Fruit fly (Drosophila melanogaster): ENCODE measurements around the gene CG2617.

The CG2617 gene

dm6 chr2L:20682136-20682733 is at the start of gene CG2617:
TSS of gene CG2617 (plus strand) at chr2L:20682368.
- TF ChIP-seq dmrt93B (GFP tag; optimal IDR thresholded peaks at IDR 0.05) (no peak), psq (GFP tag; optimal IDR thresholded peaks at IDR 0.05) (peak; percentile 26), Dif (GFP tag; optimal IDR thresholded peaks at IDR 0.05; ENCODE audit: partially characterized antibody) (no peak)

DNA sequence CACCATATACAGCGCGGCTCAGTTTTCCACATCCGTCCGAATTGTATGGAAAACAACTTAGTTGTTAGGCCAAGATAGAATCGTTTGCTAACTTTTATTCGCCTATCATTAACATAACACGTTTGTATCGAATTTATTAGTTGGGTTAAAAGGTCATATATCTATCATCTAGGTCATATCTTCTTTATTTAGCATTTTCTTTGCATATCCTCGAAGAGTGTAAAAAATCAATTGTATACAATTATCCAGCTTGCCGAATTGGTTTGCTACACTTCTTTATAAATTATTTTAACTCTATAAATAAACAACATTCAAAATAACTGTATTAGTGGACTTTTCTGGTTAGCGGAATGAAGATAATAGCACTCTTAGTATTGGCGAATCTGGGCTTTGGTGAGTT is 48.0 kb upstream of the CG2617 start, which contains the start of gene CG17472:
Gene CG17472, plus strand, starts transcription at position 301 of the 400 bp plus-strand sequence.
- TF ChIP-seq Abd-B (GFP tag; optimal IDR thresholded peaks at IDR 0.05) = no peak
- TF ChIP-seq Mio (GFP tag; optimal IDR thresholded peaks at IDR 0.05) = no peak
- no peak for TF ChIP-seq ey (GFP tag; optimal IDR thresholded peaks at IDR 0.05)
- TF ChIP-seq Hnf4 (GFP tag; optimal IDR thresholded peaks at IDR 0.05) = no peak
- TF ChIP-seq fru (GFP tag; optimal IDR thresholded peaks at IDR 0.05) = no peak

dm6 chr2L:20638413-20638812 is 43.8 kb upstream of the CG2617 start:
- no peak for TF ChIP-seq fru (GFP tag; optimal IDR thresholded peaks at IDR 0.05)
- peak; percentile 37 for TF ChIP-seq Dif (GFP tag; optimal IDR thresholded peaks at IDR 0.05; ENCODE audit: partially characterized antibody)
- peak; percentile 16 for TF ChIP-seq h (GFP tag; optimal IDR thresholded peaks at IDR 0.05)
- TF ChIP-seq Rel (GFP tag; optimal IDR thresholded peaks at IDR 0.05) = no peak
- TF ChIP-seq Rel (tag; optimal IDR thresholded peaks at IDR 0.05) = no peak

DNA sequence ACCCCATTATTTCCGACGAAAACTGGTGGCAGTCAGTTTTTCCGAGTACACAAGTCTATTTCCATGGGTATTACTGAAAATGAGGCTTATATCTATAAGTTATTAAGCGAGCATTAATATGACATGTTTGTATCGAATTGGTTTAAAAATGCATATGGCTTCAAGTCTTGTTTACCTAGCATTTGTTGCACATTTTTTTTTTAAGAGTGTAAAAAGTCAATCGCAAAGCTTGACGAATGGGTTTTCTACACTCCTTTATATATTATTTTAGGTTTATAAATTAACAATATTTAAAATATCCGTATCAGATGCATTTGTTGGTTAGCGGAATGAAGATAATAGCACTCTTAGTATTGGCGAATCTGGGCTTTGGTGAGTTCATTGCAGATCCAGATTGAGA is 42.3 kb upstream of the CG2617 start, which contains the start of gene CG31680:
Gene CG31680, plus strand, starts transcription at position 301 of the 400 bp plus-strand sequence.
- TF ChIP-seq CG32264 (GFP tag; optimal IDR thresholded peaks at IDR 0.05) (no peak), tai (GFP tag; optimal IDR thresholded peaks at IDR 0.05) (no peak), Jra (GFP tag; optimal IDR thresholded peaks at IDR 0.05) (no peak), HLH106 (tag; optimal IDR thresholded peaks at IDR 0.05) (no peak), Mio (GFP tag; optimal IDR thresholded peaks at IDR 0.05) (no peak), Vsx2 (GFP tag; optimal IDR thresholded peaks at IDR 0.05; ENCODE audit: partially characterized antibody) (no peak), foxo (GFP tag; optimal IDR thresholded peaks at IDR 0.05) (no peak), psq (GFP tag; optimal IDR thresholded peaks at IDR 0.05) (no peak), CrebA (GFP tag; optimal IDR thresholded peaks at IDR 0.05; ENCODE audit: borderline replicate concordance) (no peak), Myc (optimal IDR thresholded peaks at IDR 0.05) (no peak), dsf (GFP tag; optimal IDR thresholded peaks at IDR 0.05; ENCODE audit: borderline replicate concordance) (no peak), rgr (GFP tag; optimal IDR thresholded peaks at IDR 0.05) (no peak), woc (GFP tag; optimal IDR thresholded peaks at IDR 0.05) (no peak), ey (GFP tag; optimal IDR thresholded peaks at IDR 0.05) (no peak), Dif (GFP tag; optimal IDR thresholded peaks at IDR 0.05; ENCODE audit: partially characterized antibody) (no peak), pan (optimal IDR thresholded peaks at IDR 0.05) (no peak), brk (GFP tag; optimal IDR thresholded peaks at IDR 0.05) (no peak), Sp1 (GFP tag; optimal IDR thresholded peaks at IDR 0.05) (no peak), sv (GFP tag; optimal IDR thresholded peaks at IDR 0.05) (no peak), br (GFP tag; optimal IDR thresholded peaks at IDR 0.05) (no peak)

- TF ChIP-seq Abd-B (GFP tag; optimal IDR thresholded peaks at IDR 0.05) (no peak), woc (GFP tag; optimal IDR thresholded peaks at IDR 0.05) (no peak), Vsx2 (GFP tag; optimal IDR thresholded peaks at IDR 0.05; ENCODE audit: partially characterized antibody) (no peak), foxo (GFP tag; optimal IDR thresholded peaks at IDR 0.05) (no peak), Sp1 (GFP tag; optimal IDR thresholded peaks at IDR 0.05) (no peak), N (GFP tag; optimal IDR thresholded peaks at IDR 0.05) (no peak), Rel (GFP tag; optimal IDR thresholded peaks at IDR 0.05) (no peak), Rel (tag; optimal IDR thresholded peaks at IDR 0.05) (no peak), ey (GFP tag; optimal IDR thresholded peaks at IDR 0.05) (no peak), HLH106 (tag; optimal IDR thresholded peaks at IDR 0.05) (no peak), Myc (optimal IDR thresholded peaks at IDR 0.05) (no peak), Hr83 (GFP tag; optimal IDR thresholded peaks at IDR 0.05; ENCODE audit: poor library complexity, severe bottlenecking) (no peak), jim (GFP tag; optimal IDR thresholded peaks at IDR 0.05) (no peak), sv (GFP tag; optimal IDR thresholded peaks at IDR 0.05) (no peak), Dif (GFP tag; optimal IDR thresholded peaks at IDR 0.05; ENCODE audit: partially characterized antibody) (no peak), OdsH (GFP tag; optimal IDR thresholded peaks at IDR 0.05) (no peak), brk (GFP tag; optimal IDR thresholded peaks at IDR 0.05) (no peak), sage (GFP tag; optimal IDR thresholded peaks at IDR 0.05) (no peak)
Measured at dm6 chr2L:20640617-20641016, 41.6 kb upstream of the CG2617 start, which contains the start of gene Sfp38D. TSS of gene Sfp38D (plus strand) at chr2L:20640917.
